Worm (Caenorhabditis elegans): ENCODE data around the gene W05B10.3.

W05B10.3 gene

DNA sequence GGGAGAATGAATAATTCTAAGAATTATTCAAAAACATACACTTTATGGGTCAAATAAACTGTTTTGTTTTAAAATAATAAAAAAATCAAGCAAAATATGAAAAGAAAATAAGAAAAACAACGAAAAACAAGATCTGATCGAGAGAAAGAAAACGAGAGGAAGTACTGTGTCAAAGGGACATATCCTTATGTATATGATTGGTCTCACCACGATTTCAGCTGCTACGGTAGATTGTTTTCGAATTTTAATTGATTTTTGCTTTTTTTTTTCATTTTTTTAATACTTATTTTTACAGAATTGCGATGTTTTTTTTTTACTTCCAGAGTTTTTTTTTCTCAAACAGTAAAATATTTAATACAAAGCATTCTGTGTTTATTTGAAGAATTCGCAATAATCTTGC, 35.3 kb upstream of the W05B10.3 start (continued):
- TF ChIP-seq mes-2 (tag; optimal IDR thresholded peaks at IDR 0.05; ENCODE audit: poor library complexity, severe bottlenecking) (no peak), ceh-28 (tag; optimal IDR thresholded peaks at IDR 0.05) (no peak), snpc-1.2 (GFP tag; IDR thresholded peaks at IDR 0.05) (no peak), dmd-9 (GFP tag; IDR thresholded peaks at IDR 0.05) (no peak)

DNA sequence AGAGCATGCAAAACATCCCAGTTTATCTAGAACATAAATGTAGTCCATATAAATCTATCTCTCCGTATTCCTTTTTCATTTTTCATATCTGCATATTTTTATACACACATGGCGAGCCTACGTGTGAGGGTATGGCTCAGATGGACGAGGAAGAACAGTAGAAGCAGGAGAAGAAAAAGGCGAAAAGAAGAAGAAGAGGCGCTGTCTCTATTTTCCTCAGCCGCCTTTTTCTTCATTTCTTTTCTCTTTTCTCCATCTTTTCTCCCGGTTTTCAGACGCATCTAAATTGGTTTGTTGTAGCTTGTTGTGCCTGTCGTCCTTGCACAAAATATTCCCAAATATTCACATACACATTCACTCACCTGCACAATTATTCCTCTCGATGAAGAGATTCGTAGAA, 34.4 kb upstream of the W05B10.3 start, which contains the start of gene K10C8.4:
Gene K10C8.4, plus strand, starts transcription at position 301 of the 400 bp plus-strand sequence.
- no peak for TF ChIP-seq lin-1 (GFP tag; IDR thresholded peaks at IDR 0.05)
- TF ChIP-seq dmd-6 (GFP tag; IDR thresholded peaks at IDR 0.05) = no peak
- TF ChIP-seq nhr-11 (tag; optimal IDR thresholded peaks at IDR 0.05) = no peak
- TF ChIP-seq hif-1 (tag; optimal IDR thresholded peaks at IDR 0.05) = no peak
- TF ChIP-seq lin-39 (tag; optimal IDR thresholded peaks at IDR 0.05) = no peak
- no peak for TF ChIP-seq pqm-1 (tag; optimal IDR thresholded peaks at IDR 0.05)
- no peak for TF ChIP-seq ctbp-1 (GFP tag; IDR thresholded peaks at IDR 0.05)
- TF ChIP-seq zip-11 (GFP tag; IDR thresholded peaks at IDR 0.05) = no peak
- TF ChIP-seq hmg-1.1 (GFP tag; IDR thresholded peaks at IDR 0.05) = no peak
- TF ChIP-seq dve-1 (tag; optimal IDR thresholded peaks at IDR 0.05; ENCODE audit: insufficient read depth) = no peak
- no peak for TF ChIP-seq nhr-10 (tag; optimal IDR thresholded peaks at IDR 0.05)

DNA sequence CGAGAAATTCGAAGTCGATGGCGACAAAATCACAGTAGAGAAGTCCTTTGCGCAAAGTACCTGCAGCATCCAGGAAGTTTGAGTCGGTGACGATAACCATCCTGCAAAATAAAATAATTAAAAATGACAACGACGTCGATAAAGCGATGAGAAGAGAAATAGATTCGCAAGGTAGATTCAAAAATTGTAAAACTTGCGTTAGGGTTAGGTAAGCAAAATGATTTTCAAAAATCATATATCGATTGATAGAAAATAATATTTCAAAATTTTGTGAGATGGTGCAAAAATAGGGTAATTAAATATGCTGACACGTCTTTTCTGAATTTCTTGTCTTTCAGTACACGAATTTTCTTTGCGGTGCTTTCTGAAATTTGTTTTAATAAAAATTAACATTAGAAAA, 33.6 kb upstream of the W05B10.3 start, which contains the start of gene parn-1:
Gene parn-1, minus strand, starts transcription at position 101 of the 400 bp plus-strand sequence.
- TF ChIP-seq vab-7 (GFP tag; IDR thresholded peaks at IDR 0.05) (no peak), nhr-102 (tag; optimal IDR thresholded peaks at IDR 0.05) (no peak), Y75B8A.6 (GFP tag; IDR thresholded peaks at IDR 0.05) (no peak)

DNA sequence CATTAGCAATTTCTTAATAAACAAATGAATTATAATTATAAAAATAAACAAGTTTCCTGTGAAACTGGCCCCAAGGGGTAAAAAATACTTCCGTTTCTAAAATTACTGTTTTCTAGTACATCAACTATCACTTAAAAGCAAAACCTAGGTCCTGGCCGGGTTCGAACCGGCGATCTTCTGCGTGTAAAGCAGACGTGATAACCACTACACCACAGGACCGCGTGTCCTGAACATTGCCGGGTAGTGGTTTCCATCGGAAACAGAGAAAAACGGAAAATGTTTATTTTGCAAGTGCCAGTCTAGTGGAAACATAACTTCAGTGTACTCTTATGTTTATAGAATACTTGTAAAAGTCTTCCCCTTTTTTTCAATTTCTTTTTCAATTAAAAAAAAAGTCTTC, 21.7 kb upstream of the W05B10.3 start:
- TF ChIP-seq mdt-29 (GFP tag; IDR thresholded peaks at IDR 0.05) = no peak
- TF ChIP-seq daf-16 (GFP tag; optimal IDR thresholded peaks at IDR 0.05) = peak in 1 of 2 experiments; percentile 37
- no peak for TF ChIP-seq daf-16 (tag; optimal IDR thresholded peaks at IDR 0.05)
- TF ChIP-seq ceh-44 (GFP tag; IDR thresholded peaks at IDR 0.05) = 0 out of 2 replicates have a peak, but pooled peaks have one; percentile 53

DNA sequence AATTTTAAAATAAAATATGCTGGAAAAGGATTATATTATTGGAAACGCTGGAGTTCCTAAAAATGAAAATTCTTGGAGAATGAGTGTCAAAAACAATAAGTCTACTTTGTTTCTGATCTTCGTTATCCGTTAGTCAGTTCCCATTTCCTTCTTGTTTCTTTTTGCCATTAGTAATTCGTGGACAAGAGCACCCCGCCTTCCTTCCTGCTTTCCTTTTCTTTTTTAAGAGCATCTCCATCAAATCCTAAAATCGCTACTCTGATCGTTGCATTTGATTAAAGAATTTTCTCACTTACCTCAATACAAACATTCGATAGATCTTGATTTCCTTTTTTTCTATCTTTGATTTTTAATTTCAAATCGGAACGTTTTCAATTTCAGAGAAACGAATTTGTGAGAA, 18.3 kb upstream of the W05B10.3 start, which contains the start of gene frpr-15:
Gene frpr-15, plus strand, starts transcription at position 301 of the 400 bp plus-strand sequence.
- no peak for TF ChIP-seq snpc-1.2 (GFP tag; IDR thresholded peaks at IDR 0.05)
- peak in 1 of 2 experiments; percentile 33 for TF ChIP-seq unc-62 (GFP tag; optimal IDR thresholded peaks at IDR 0.05 in 1 of 2)
- no peak for TF ChIP-seq unc-62 (tag; optimal IDR thresholded peaks at IDR 0.05)

DNA sequence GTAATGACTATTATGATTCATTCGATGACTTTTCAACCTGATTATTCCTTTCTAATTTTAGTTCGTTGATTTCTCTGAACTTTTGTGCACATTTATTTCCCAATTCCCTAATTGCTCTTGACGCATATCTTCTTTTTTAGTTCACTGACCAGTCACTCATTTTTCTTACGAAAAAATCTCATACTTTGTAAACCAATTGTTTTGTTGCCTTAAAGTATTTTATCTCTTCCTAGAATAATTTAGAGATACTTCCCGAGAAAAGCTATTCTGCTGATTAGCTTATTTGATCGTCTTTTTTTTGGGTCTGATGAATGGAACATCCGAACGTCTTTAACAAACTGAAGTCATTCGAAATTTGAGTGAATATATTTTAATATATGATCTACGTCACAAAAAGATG, 17.8 kb upstream of the W05B10.3 start:
- TF ChIP-seq sdz-12 (GFP tag; optimal IDR thresholded peaks at IDR 0.05) (no peak), lim-7 (GFP tag; IDR thresholded peaks at IDR 0.05) (no peak), dmd-9 (GFP tag; IDR thresholded peaks at IDR 0.05) (no peak)

DNA sequence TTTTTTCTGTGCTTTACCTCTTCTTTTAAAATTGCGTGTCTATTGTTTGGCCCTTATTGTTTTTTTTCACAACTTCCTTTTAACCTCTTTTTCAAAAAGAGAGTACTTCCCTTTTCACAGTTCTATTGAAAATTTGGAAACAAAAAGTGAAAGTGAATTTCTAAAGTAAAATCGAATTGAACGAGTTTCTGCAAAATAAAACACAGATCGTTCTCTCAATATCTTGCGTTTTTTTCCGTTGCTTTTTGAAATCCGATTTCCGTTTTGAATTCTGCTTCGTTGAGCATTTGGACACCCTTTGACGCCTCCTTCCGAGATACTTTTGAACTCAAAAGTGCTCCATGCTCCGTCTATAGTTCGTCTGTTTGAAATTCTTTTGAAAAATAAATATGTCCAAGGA, 14.8 kb upstream of the W05B10.3 start:
- TF ChIP-seq cey-2 (tag; optimal IDR thresholded peaks at IDR 0.05; ENCODE audit: borderline replicate concordance, insufficient read depth) = no peak
- TF ChIP-seq T20F7.1 (GFP tag; optimal IDR thresholded peaks at IDR 0.05) = no peak
- peak; percentile 88 for TF ChIP-seq fkh-10 (GFP tag; optimal IDR thresholded peaks at IDR 0.05)
- TF ChIP-seq unc-39 (tag; optimal IDR thresholded peaks at IDR 0.05) = no peak
- TF ChIP-seq zip-11 (GFP tag; IDR thresholded peaks at IDR 0.05) = no peak
- TF ChIP-seq lin-38 (GFP tag; IDR thresholded peaks at IDR 0.05) = no peak
- no peak for TF ChIP-seq Y5F2A.4 (GFP tag; optimal IDR thresholded peaks at IDR 0.05)
